Fruit fly (Drosophila melanogaster): ENCODE results near the gene CG10559.

Gene CG10559

dm6 chr3R:25320051-25320705 lies 4.3 kb upstream of the CG10559 start, which contains the start of gene CG10560 (continued):
- TF ChIP-seq CG6791 (GFP tag; IDR thresholded peaks at IDR 0.05; ENCODE audit: partially characterized antibody) (no peak), stwl (tag; optimal IDR thresholded peaks at IDR 0.05) (no peak), CG13894 (tag; optimal IDR thresholded peaks at IDR 0.05) (peak; percentile 67), dpn (GFP tag; optimal IDR thresholded peaks at IDR 0.05) (no peak)

DNA sequence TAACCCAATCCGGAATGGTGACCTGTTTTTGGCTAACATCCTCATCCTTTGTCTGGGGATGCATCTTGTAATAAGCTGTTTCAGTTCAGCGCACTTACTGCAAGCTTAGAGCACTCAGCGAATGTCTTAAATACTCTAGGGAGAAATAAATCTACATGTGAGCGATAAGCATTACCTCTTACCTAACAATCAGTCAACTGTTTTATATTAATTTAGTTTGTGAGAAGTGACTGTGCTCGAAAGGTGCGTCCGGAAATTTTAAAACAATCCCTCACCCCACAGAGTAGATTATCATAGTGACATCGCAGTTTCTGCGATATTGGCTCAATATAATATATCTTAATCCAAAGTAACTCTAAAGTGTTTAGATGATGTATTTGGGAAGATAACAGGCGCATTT lies 2.1 kb upstream of the CG10559 start, which contains the start of gene CG10553:
Gene CG10553 (minus strand): TSS at position 101 of the 400 bp plus-strand sequence.
- TF ChIP-seq CG2678 (tag; optimal IDR thresholded peaks at IDR 0.05) (no peak), CG14050 (GFP tag; IDR thresholded peaks at IDR 0.05) (no peak), chinmo (GFP tag; IDR thresholded peaks at IDR 0.05; ENCODE audit: partially characterized antibody) (no peak)

- no peak for TF ChIP-seq Six4 (GFP tag; optimal IDR thresholded peaks at IDR 0.05)
- no peak for TF ChIP-seq trh (GFP tag; optimal IDR thresholded peaks at IDR 0.05)
- peak; percentile 50 for TF ChIP-seq lab (GFP tag; optimal IDR thresholded peaks at IDR 0.05)
- no peak for TF ChIP-seq en (GFP tag; optimal IDR thresholded peaks at IDR 0.05)
- TF ChIP-seq Bteb2 (GFP tag; optimal IDR thresholded peaks at IDR 0.05): no peak
- no peak for TF ChIP-seq ato (GFP tag; IDR thresholded peaks at IDR 0.05; ENCODE audit: partially characterized antibody)
- no peak for TF ChIP-seq Hand (GFP tag; optimal IDR thresholded peaks at IDR 0.05)
- TF ChIP-seq Deaf1 (tag; optimal IDR thresholded peaks at IDR 0.05): peak; percentile 51
- TF ChIP-seq tx (GFP tag; optimal IDR thresholded peaks at IDR 0.05): no peak
- TF ChIP-seq CG7786 (GFP tag; optimal IDR thresholded peaks at IDR 0.05): no peak
- no peak for TF ChIP-seq CG5180 (GFP tag; optimal IDR thresholded peaks at IDR 0.05)
- TF ChIP-seq CG12769 (tag; optimal IDR thresholded peaks at IDR 0.05): peak; percentile 40
- TF ChIP-seq sd (tag; optimal IDR thresholded peaks at IDR 0.05): peak; percentile 2
- TF ChIP-seq so (GFP tag; IDR thresholded peaks at IDR 0.05): no peak
- TF ChIP-seq CG1792 (GFP tag; optimal IDR thresholded peaks at IDR 0.05): no peak
- peak; percentile 56 for TF ChIP-seq exex (tag; optimal IDR thresholded peaks at IDR 0.05)
- no peak for TF ChIP-seq tap (tag; optimal IDR thresholded peaks at IDR 0.05)
- no peak for TF ChIP-seq fd102C (GFP tag; optimal IDR thresholded peaks at IDR 0.05)
- 0 out of 4 replicates have a peak, but pooled peaks have one; percentile 57 for TF ChIP-seq chinmo (GFP tag; IDR thresholded peaks at IDR 0.05; ENCODE audit: partially characterized antibody)
- peak; percentile 12 for TF ChIP-seq grn (GFP tag; optimal IDR thresholded peaks at IDR 0.05)
- peak; percentile 15 for TF ChIP-seq sug (tag; optimal IDR thresholded peaks at IDR 0.05)
- TF ChIP-seq Kr (GFP tag; optimal IDR thresholded peaks at IDR 0.05): no peak
- TF ChIP-seq Meics (GFP tag; optimal IDR thresholded peaks at IDR 0.05): no peak
- no peak for TF ChIP-seq ind (GFP tag; optimal IDR thresholded peaks at IDR 0.05)
- TF ChIP-seq sens (GFP tag): peak; percentile 67
- TF ChIP-seq CG30403 (GFP tag; optimal IDR thresholded peaks at IDR 0.05): no peak
Measured at dm6 chr3R:25313771-25314170, 2.1 kb downstream of the CG10559 start, which contains the start of gene CG31087. CG31087 (minus strand) TSS chr3R:25313833.

- TF ChIP-seq CG15269 (tag; optimal IDR thresholded peaks at IDR 0.05): no peak
- TF ChIP-seq CG34422 (GFP tag; IDR thresholded peaks at IDR 0.05): no peak
- no peak for TF ChIP-seq Nf-YB (GFP tag; optimal IDR thresholded peaks at IDR 0.05)
- no peak for TF ChIP-seq CG15696 (tag; optimal IDR thresholded peaks at IDR 0.05)
- peak; percentile 3 for TF ChIP-seq bcd (GFP tag; optimal IDR thresholded peaks at IDR 0.05)
- no peak for TF ChIP-seq en (GFP tag; optimal IDR thresholded peaks at IDR 0.05)
- no peak for TF ChIP-seq Side (GFP tag; optimal IDR thresholded peaks at IDR 0.05)
- no peak for TF ChIP-seq sim (GFP tag; IDR thresholded peaks at IDR 0.05)
- TF ChIP-seq pros (GFP tag; optimal IDR thresholded peaks at IDR 0.05): no peak
- no peak for TF ChIP-seq Hand (GFP tag; optimal IDR thresholded peaks at IDR 0.05)
- TF ChIP-seq lab (GFP tag; optimal IDR thresholded peaks at IDR 0.05): peak; percentile 26
- TF ChIP-seq dmrt11E (tag; optimal IDR thresholded peaks at IDR 0.05): no peak
- TF ChIP-seq Bgb (GFP tag; IDR thresholded peaks at IDR 0.05; ENCODE audit: partially characterized antibody): no peak
- TF ChIP-seq CG7556 (GFP tag; optimal IDR thresholded peaks at IDR 0.05): no peak
- TF ChIP-seq Hsf (GFP tag; optimal IDR thresholded peaks at IDR 0.05): no peak
- TF ChIP-seq otp (GFP tag; IDR thresholded peaks at IDR 0.05): no peak
- TF ChIP-seq Dek (tag; optimal IDR thresholded peaks at IDR 0.05): no peak
Measured at dm6 chr3R:25312583-25312982, 3.3 kb downstream of the CG10559 start.

Measured in whole organism, embryonic.